Worm (Caenorhabditis elegans) whole organism, L1 larva: ENCODE data around the gene K10C2.12.

ENCODE experiments used
- C04F5.9 ChIP-seq: sonication (generic microtip); optimal IDR thresholded peaks from 2 replicates; lab custom pipeline; 2016; ENCODE audit warnings: missing genetic modification characterization, missing compliant biosample characterization
- aha-1 ChIP-seq: fragments of 150-350 bp; optimal IDR thresholded peaks from 2 replicates; lab custom pipeline; 2014; ENCODE audit warnings: missing biosample characterization, missing genetic modification characterization
- ceh-63 ChIP-seq: fragments of 200-800 bp; sonication (Bioruptor generic); optimal IDR thresholded peaks from 2 replicates; lab custom pipeline; 2018; ENCODE audit warnings: mild to moderate bottlenecking, missing genetic modification characterization, missing compliant biosample characterization
- ceh-88 ChIP-seq: fragments of 200-800 bp; sonication (Bioruptor generic); IDR thresholded peaks from 2 replicates; pipeline ENCODE4 v1.3.6; 2022; ENCODE audit warnings: missing genetic modification characterization, missing compliant biosample characterization
- dsc-1 ChIP-seq: sonication (generic microtip); optimal IDR thresholded peaks from 2 replicates; lab custom pipeline; 2016; ENCODE audit warnings: mild to moderate bottlenecking, missing genetic modification characterization, missing compliant biosample characterization
- efl-1 ChIP-seq, 4 experiments: fragments of 150-350 bp; optimal IDR thresholded peaks in 3 of 4; peaks in 1 of 4; 1 replicate in 1 of 4; 2 replicates in 3 of 4; lab custom pipeline; 2014; ENCODE audit warnings: missing biosample characterization in 2 of 4, missing genetic modification characterization in 2 of 4, missing genetic modification reagents in 2 of 4
- efl-3 ChIP-seq: fragments of 200-800 bp; sonication (Bioruptor generic); optimal IDR thresholded peaks from 2 replicates; lab custom pipeline; 2018; ENCODE audit warnings: mild to moderate bottlenecking, missing genetic modification characterization, missing compliant biosample characterization
- egl-13 ChIP-seq: sonication (generic microtip); optimal IDR thresholded peaks from 2 replicates; lab custom pipeline; 2016; ENCODE audit warnings: missing genotype, missing genetic modification reagents, missing genetic modification characterization, missing compliant biosample characterization
- elt-3 ChIP-seq, 6 experiments: fragments of 150-350 bp in 1 of 6; sonication (generic microtip); optimal IDR thresholded peaks; 2 replicates each; lab custom pipeline; 2017 to 2018; ENCODE audit warnings: missing biosample characterization in 6 of 6, missing genetic modification characterization in 6 of 6, inconsistent platforms in 1 of 6
- fkh-10 ChIP-seq: sonication (generic microtip); optimal IDR thresholded peaks from 2 replicates; lab custom pipeline; 2017; ENCODE audit warnings: missing biosample characterization, missing genetic modification reagents, missing genetic modification characterization
- fkh-4 ChIP-seq: sonication (generic microtip); optimal IDR thresholded peaks from 2 replicates; lab custom pipeline; 2016; ENCODE audit warnings: missing compliant biosample characterization, missing genetic modification characterization, borderline replicate concordance
- fkh-8 ChIP-seq: sonication (generic microtip); optimal IDR thresholded peaks from 2 replicates; lab custom pipeline; 2016; ENCODE audit warnings: mild to moderate bottlenecking, missing genetic modification characterization, missing compliant biosample characterization
- fos-1 ChIP-seq: fragments of 150-350 bp; optimal IDR thresholded peaks from 2 replicates; lab custom pipeline; 2014; ENCODE audit warnings: missing biosample characterization, missing genetic modification characterization
- grh-1 ChIP-seq: fragments of 200-800 bp; sonication (Bioruptor generic); IDR thresholded peaks from 2 replicates; pipeline ENCODE4 v1.3.6; 2022; ENCODE audit warnings: missing genetic modification reagents, missing genetic modification characterization, missing compliant biosample characterization
- hlh-17 ChIP-seq: fragments of 200-800 bp; sonication (Bioruptor generic); optimal IDR thresholded peaks from 2 replicates; lab custom pipeline; 2018; ENCODE audit warnings: missing genetic modification characterization, mild to moderate bottlenecking, missing compliant biosample characterization, moderate library complexity, borderline replicate concordance
- hpl-2 ChIP-seq: fragments of 150-350 bp; optimal IDR thresholded peaks from 2 replicates; lab custom pipeline; 2014; ENCODE audit warnings: missing biosample characterization, missing genetic modification reagents, missing genetic modification characterization
- irx-1 ChIP-seq: sonication (generic microtip); optimal IDR thresholded peaks from 2 replicates; lab custom pipeline; 2016; ENCODE audit warnings: missing genetic modification characterization, missing compliant biosample characterization
- lin-14 ChIP-seq: fragments of 200-800 bp; sonication (Bioruptor generic); optimal IDR thresholded peaks from 2 replicates; lab custom pipeline; 2018; ENCODE audit warnings: mild to moderate bottlenecking, missing genetic modification characterization, moderate library complexity, missing compliant biosample characterization
- lin-39 ChIP-seq: fragments of 150-350 bp; optimal IDR thresholded peaks from 2 replicates; lab custom pipeline; 2014; ENCODE audit warnings: missing biosample characterization, missing genetic modification reagents, missing genetic modification characterization
- lir-3 ChIP-seq: sonication (generic microtip); optimal IDR thresholded peaks from 2 replicates; lab custom pipeline; 2016; ENCODE audit warnings: mild to moderate bottlenecking, missing genetic modification characterization, moderate library complexity, missing compliant biosample characterization; ENCODE audit not compliant: poor library complexity
- nhr-12 ChIP-seq: sonication (generic microtip); optimal IDR thresholded peaks from 2 replicates; lab custom pipeline; 2017; ENCODE audit warnings: missing biosample characterization, missing genetic modification characterization
- nhr-19 ChIP-seq: fragments of 200-800 bp; sonication (Bioruptor generic); conservative IDR thresholded peaks from 2 replicates; pipeline ENCODE4 v1.3.6; 2022; ENCODE audit warnings: missing genetic modification characterization, missing compliant biosample characterization
- nhr-20 ChIP-seq: sonication (generic microtip); optimal IDR thresholded peaks from 2 replicates; lab custom pipeline; 2016; ENCODE audit warnings: mild to moderate bottlenecking, missing genetic modification characterization, missing compliant biosample characterization
- nhr-28 ChIP-seq: fragments of 150-350 bp; optimal IDR thresholded peaks from 2 replicates; lab custom pipeline; 2014; ENCODE audit warnings: missing biosample characterization, missing genetic modification characterization
- nhr-47 ChIP-seq: sonication (generic microtip); optimal IDR thresholded peaks from 2 replicates; lab custom pipeline; 2016; ENCODE audit warnings: mild to moderate bottlenecking, missing genetic modification characterization, moderate library complexity, missing compliant biosample characterization
- nhr-71 ChIP-seq: sonication (generic microtip); optimal IDR thresholded peaks from 2 replicates; lab custom pipeline; 2016; ENCODE audit warnings: mild to moderate bottlenecking, missing genetic modification characterization, moderate library complexity, missing compliant biosample characterization
- nhr-76 ChIP-seq: sonication (generic microtip); optimal IDR thresholded peaks from 2 replicates; lab custom pipeline; 2017; ENCODE audit warnings: missing biosample characterization, missing genetic modification characterization
- pag-3 ChIP-seq: sonication (generic microtip); optimal IDR thresholded peaks from 2 replicates; lab custom pipeline; 2017; ENCODE audit warnings: missing genetic modification characterization, mild to moderate bottlenecking, missing compliant biosample characterization, antibody characterized with exemption, borderline replicate concordance; ENCODE audit not compliant: insufficient read depth
- pax-3 ChIP-seq: fragments of 200-800 bp; sonication (Bioruptor generic); optimal IDR thresholded peaks from 2 replicates; lab custom pipeline; 2018; ENCODE audit warnings: mild to moderate bottlenecking, missing genetic modification characterization, moderate library complexity, missing compliant biosample characterization
- pqm-1 ChIP-seq: sonication (generic microtip); optimal IDR thresholded peaks from 3 replicates; lab custom pipeline; 2017; ENCODE audit warnings: missing biosample characterization, missing genetic modification characterization
- rnt-1 ChIP-seq: sonication (generic microtip); optimal IDR thresholded peaks from 2 replicates; lab custom pipeline; 2016; ENCODE audit warnings: mild to moderate bottlenecking, missing genetic modification characterization, moderate library complexity, missing compliant biosample characterization
- snu-23 ChIP-seq: sonication (generic microtip); optimal IDR thresholded peaks from 2 replicates; lab custom pipeline; 2016; ENCODE audit warnings: missing genetic modification characterization, missing compliant biosample characterization
- sox-4 ChIP-seq: sonication (generic microtip); optimal IDR thresholded peaks from 2 replicates; lab custom pipeline; 2016; ENCODE audit warnings: missing genetic modification characterization, missing compliant biosample characterization
- sptf-1 ChIP-seq: fragments of 150-350 bp; optimal IDR thresholded peaks from 2 replicates; lab custom pipeline; 2014; ENCODE audit warnings: missing biosample characterization, missing genetic modification characterization
- sup-37 ChIP-seq: fragments of 200-800 bp; sonication (Bioruptor generic); optimal IDR thresholded peaks from 2 replicates; lab custom pipeline; 2018; ENCODE audit warnings: mild to moderate bottlenecking, missing genetic modification characterization, missing compliant biosample characterization
- swsn-7 ChIP-seq: sonication (generic microtip); optimal IDR thresholded peaks from 2 replicates; lab custom pipeline; 2016; ENCODE audit warnings: missing genetic modification characterization, missing compliant biosample characterization
- tbx-2 ChIP-seq: sonication (generic microtip); optimal IDR thresholded peaks from 2 replicates; lab custom pipeline; 2016; ENCODE audit warnings: missing genetic modification characterization, missing compliant biosample characterization
- unc-130 ChIP-seq: fragments of 150-350 bp; optimal IDR thresholded peaks from 2 replicates; lab custom pipeline; 2017; ENCODE audit warnings: missing biosample characterization, missing genetic modification characterization, inconsistent platforms
- unc-30 ChIP-seq: sonication (generic microtip); optimal IDR thresholded peaks from 2 replicates; lab custom pipeline; 2017; ENCODE audit warnings: missing biosample characterization, missing genetic modification characterization
- unc-86 ChIP-seq: sonication (generic microtip); optimal IDR thresholded peaks from 2 replicates; lab custom pipeline; 2016; ENCODE audit warnings: missing genetic modification characterization, missing compliant biosample characterization
- unc-98 ChIP-seq: fragments of 200-800 bp; sonication (Bioruptor generic); IDR thresholded peaks from 2 replicates; pipeline ENCODE4 v1.3.6; 2022; ENCODE audit warnings: missing genetic modification characterization, missing compliant biosample characterization
- vab-15 ChIP-seq: sonication (generic microtip); optimal IDR thresholded peaks from 2 replicates; lab custom pipeline; 2017; ENCODE audit warnings: missing genotype, mild to moderate bottlenecking, missing genetic modification characterization, missing compliant biosample characterization
- xbp-1 ChIP-seq: sonication (generic microtip); optimal IDR thresholded peaks from 2 replicates; lab custom pipeline; 2016; ENCODE audit warnings: missing genetic modification characterization, missing compliant biosample characterization
- zag-1 ChIP-seq: fragments of 150-350 bp; optimal IDR thresholded peaks from 2 replicates; lab custom pipeline; 2014; ENCODE audit warnings: missing biosample characterization, missing genetic modification characterization
- zip-4 ChIP-seq: fragments of 200-800 bp; sonication (Bioruptor generic); optimal IDR thresholded peaks from 2 replicates; lab custom pipeline; 2018; ENCODE audit warnings: mild to moderate bottlenecking, missing genetic modification characterization, moderate library complexity, missing compliant biosample characterization
- ztf-11 ChIP-seq, 2 experiments: sonication (generic microtip); optimal IDR thresholded peaks; 2 replicates each; lab custom pipeline; 2016 to 2017; ENCODE audit warnings: missing genetic modification characterization in 2 of 2, missing biosample characterization in 1 of 2, missing compliant biosample characterization in 1 of 2
- ztf-4 ChIP-seq: fragments of 150-350 bp; optimal IDR thresholded peaks from 2 replicates; lab custom pipeline; 2014; ENCODE audit warnings: missing biosample characterization, missing genetic modification characterization

K10C2.12 gene

ce11 chrX:6413583-6413982, 7.0 kb downstream of the K10C2.12 start:
- TF ChIP-seq lin-14 (peak; percentile 34), unc-130 (no peak), elt-3 (tag; optimal IDR thresholded peaks at IDR 0.05; lab: Kevin White, UChicago) (no peak), fkh-10 (GFP tag; lab: Kevin White, UChicago) (no peak), fos-1 (tag; lab: Kevin White, UChicago) (no peak), unc-98 (GFP tag; lab: Robert Waterston, UW) (no peak), efl-1 (optimal IDR thresholded peaks at IDR 0.05; lab: Kevin White, UChicago) (no peak), efl-1 (GFP tag; optimal IDR thresholded peaks at IDR 0.05 in 1 of 2; lab: Kevin White, UChicago) (peak in 1 of 2 experiments; percentile 1), pqm-1 (no peak), vab-15 (tag; lab: Kevin White, UChicago) (no peak), nhr-28 (no peak), egl-13 (no peak)

ce11 chrX:6412575-6412974, 8.0 kb downstream of the K10C2.12 start, which contains the start of gene T22E5.1:
Gene T22E5.1, plus strand, starts transcription at chrX:6412875.
- TF ChIP-seq pax-3 (no peak), snu-23 (GFP tag; lab: Kevin White, UChicago) (no peak), efl-3 (GFP tag; lab: Kevin White, UChicago) (no peak), unc-30 (no peak), aha-1 (tag; lab: Kevin White, UChicago) (no peak), hpl-2 (GFP tag; lab: Kevin White, UChicago) (no peak), sptf-1 (tag; lab: Kevin White, UChicago) (no peak), swsn-7 (tag; lab: Kevin White, UChicago) (no peak), nhr-19 (no peak), zip-4 (GFP tag; lab: Kevin White, UChicago) (no peak)

- TF ChIP-seq sptf-1 (tag; lab: Kevin White, UChicago) (no peak), hlh-17 (no peak), rnt-1 (tag; lab: Kevin White, UChicago) (peak; percentile 69), fkh-8 (no peak), swsn-7 (tag; lab: Kevin White, UChicago) (peak; percentile 24), fkh-4 (tag; lab: Kevin White, UChicago) (peak; percentile 13), nhr-76 (no peak), ceh-88 (GFP tag; lab: Robert Waterston, UW) (no peak), efl-1 (optimal IDR thresholded peaks at IDR 0.05; lab: Kevin White, UChicago) (peak in 1 of 2 experiments; percentile 21), efl-1 (GFP tag; optimal IDR thresholded peaks at IDR 0.05 in 1 of 2; lab: Kevin White, UChicago) (peak in 1 of 2 experiments; percentile 0), nhr-12 (tag; lab: Kevin White, UChicago) (no peak), grh-1 (GFP tag; lab: Robert Waterston, UW) (no peak), nhr-20 (tag; lab: Kevin White, UChicago) (peak; percentile 50), irx-1 (tag; lab: Kevin White, UChicago) (peak; percentile 7), pag-3 (tag; lab: Kevin White, UChicago) (peak; percentile 77), zag-1 (no peak), C04F5.9 (tag; lab: Kevin White, UChicago) (no peak), lin-39 (tag; lab: Kevin White, UChicago) (peak; percentile 2), ceh-63 (GFP tag; lab: Kevin White, UChicago) (no peak), nhr-19 (peak; percentile 62), nhr-71 (tag; lab: Kevin White, UChicago) (peak; percentile 89), dsc-1 (tag; lab: Kevin White, UChicago) (peak; percentile 88), ztf-4 (tag; lab: Kevin White, UChicago) (peak; percentile 7), lir-3 (tag; lab: Kevin White, UChicago) (peak; percentile 17), unc-98 (GFP tag; lab: Robert Waterston, UW) (peak; percentile 30; the same call in 1 of the 2 replicates), xbp-1 (tag; lab: Kevin White, UChicago) (peak; percentile 8), sox-4 (tag; lab: Kevin White, UChicago) (no peak), tbx-2 (peak; percentile 49), unc-86 (tag; lab: Kevin White, UChicago) (no peak), lin-14 (peak; percentile 80), unc-130 (peak; percentile 50), nhr-47 (tag; lab: Kevin White, UChicago) (peak; percentile 18), nhr-28 (no peak), ztf-11 (tag; optimal IDR thresholded peaks at IDR 0.05; lab: Kevin White, UChicago) (no peak), sup-37 (GFP tag; lab: Kevin White, UChicago) (peak; percentile 9)
Observed at ce11 chrX:6410177-6410765, 10.3 kb downstream of the K10C2.12 start, which contains the start of gene mup-2. Gene mup-2, minus strand, starts transcription at chrX:6410227.
